Worm (Caenorhabditis elegans) whole organism, L4 larva: ENCODE measurements around the gene F21A3.11.

Source experiments
- F44E2.7 ChIP-seq: fragments of 200-800 bp; sonication (Bioruptor generic); IDR thresholded peaks from 2 replicates; pipeline ENCODE4 v2.1.2; 2022; ENCODE audit warnings: missing genetic modification characterization, missing compliant biosample characterization
- arid-1 ChIP-seq: fragments of 200-800 bp; sonication (Bioruptor generic); conservative IDR thresholded peaks from 2 replicates; pipeline ENCODE4 v1.3.6; 2022; ENCODE audit warnings: missing genetic modification reagents, missing genetic modification characterization, missing compliant biosample characterization
- dmd-8 ChIP-seq: fragments of 200-800 bp; sonication (Bioruptor generic); IDR thresholded peaks from 2 replicates; pipeline ENCODE4 v1.3.6; 2022; ENCODE audit warnings: missing genetic modification characterization, missing compliant biosample characterization
- dpl-1 ChIP-seq: fragments of 150-350 bp; optimal IDR thresholded peaks from 2 replicates; lab custom pipeline; 2014; ENCODE audit warnings: missing biosample characterization, missing genetic modification reagents, missing genetic modification characterization
- lin-13 ChIP-seq: fragments of 150-350 bp; optimal IDR thresholded peaks from 2 replicates; lab custom pipeline; 2014; ENCODE audit warnings: missing biosample characterization, missing genetic modification reagents, missing genetic modification characterization
- nhr-10 ChIP-seq: fragments of 150-350 bp; optimal IDR thresholded peaks from 2 replicates; lab custom pipeline; 2014; ENCODE audit warnings: missing biosample characterization, missing genetic modification characterization
- nhr-237 ChIP-seq: sonication (generic microtip); optimal IDR thresholded peaks from 2 replicates; lab custom pipeline; 2017; ENCODE audit warnings: missing biosample characterization, missing genetic modification characterization
- nhr-76 ChIP-seq: fragments of 150-350 bp; optimal IDR thresholded peaks from 2 replicates; lab custom pipeline; 2014; ENCODE audit warnings: missing biosample characterization, missing genetic modification characterization
- php-3 ChIP-seq: fragments of 200-800 bp; sonication (Bioruptor generic); IDR thresholded peaks from 2 replicates; pipeline ENCODE4 v1.3.6; 2022; ENCODE audit warnings: missing genetic modification reagents, missing genetic modification characterization, missing compliant biosample characterization
- unc-62 ChIP-seq, 3 experiments: fragments of 150-350 bp in 1 of 3; sonication (generic microtip); optimal IDR thresholded peaks in 2 of 3; peaks in 1 of 3; 1 replicate in 1 of 3; 2 replicates in 2 of 3; lab custom pipeline; 2014 to 2017; ENCODE audit warnings: missing biosample characterization in 3 of 3, missing genetic modification characterization in 3 of 3, missing genetic modification reagents in 3 of 3, missing genotype in 1 of 3

ce11 chrV:15519845-15520244, 13.2 kb downstream of the F21A3.11 start:
- no peak for TF ChIP-seq nhr-76 (tag; lab: Kevin White, UChicago)
- TF ChIP-seq nhr-10 (tag; lab: Kevin White, UChicago), result no peak
- no peak for TF ChIP-seq arid-1
- TF ChIP-seq unc-62 (GFP tag; optimal IDR thresholded peaks at IDR 0.05 in 1 of 2; lab: Kevin White, UChicago), result no peak
- TF ChIP-seq unc-62 (tag; optimal IDR thresholded peaks at IDR 0.05; lab: Kevin White, UChicago), result no peak
- no peak for TF ChIP-seq dpl-1 (GFP tag; lab: Kevin White, UChicago)
- no peak for TF ChIP-seq dmd-8
- TF ChIP-seq php-3 (GFP tag; lab: Robert Waterston, UW), result no peak
- no peak for TF ChIP-seq lin-13
- TF ChIP-seq F44E2.7 (GFP tag; lab: Robert Waterston, UW), result no peak
- TF ChIP-seq nhr-237, result no peak
